Fruit fly (Drosophila melanogaster) S2 (cell line): ENCODE data around the gene Rtnl2.

Experiments
- CG8478 ChIP-seq: fragments of >200 bp; optimal IDR thresholded peaks from 2 replicates; lab custom pipeline; 2018
- CTCF ChIP-seq, 2 experiments: fragments of >200 bp; optimal IDR thresholded peaks; 2 replicates each; lab custom pipeline; 2018

DNA sequence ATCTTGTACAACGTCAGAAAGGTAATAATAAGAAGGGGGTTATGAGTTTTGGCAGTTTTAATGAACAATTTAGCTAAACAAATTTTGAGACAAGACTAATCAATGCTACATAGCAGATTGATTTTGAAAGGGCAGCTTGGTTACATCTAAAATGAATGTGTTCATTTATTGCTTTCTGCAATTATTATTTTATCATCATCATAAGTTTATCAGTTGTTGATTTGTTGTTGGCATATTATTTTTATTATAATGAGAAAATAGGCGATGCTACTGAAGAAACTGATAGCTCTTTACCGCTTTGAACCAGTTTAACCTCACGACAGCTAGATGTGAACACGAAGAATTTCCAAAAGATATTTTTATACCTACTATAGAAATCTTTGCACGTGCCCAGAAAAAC lies 27.8 kb downstream of the Rtnl2 start, which contains the start of gene Mics1:
- no peak for TF ChIP-seq CTCF (optimal IDR thresholded peaks at IDR 0.05; lab: Kevin White, UChicago)
- TF ChIP-seq CG8478 = no peak
